Worm (Caenorhabditis elegans) whole organism, L3 larva: ENCODE results near the gene H12D21.9.

Experiments
- ZK546.5 ChIP-seq: sonication (generic microtip); optimal IDR thresholded peaks from 2 replicates; lab custom pipeline; 2017; ENCODE audit warnings: missing biosample characterization, missing genetic modification characterization
- aly-2 ChIP-seq: fragments of 150-350 bp; optimal IDR thresholded peaks from 2 replicates; lab custom pipeline; 2014; ENCODE audit warnings: missing biosample characterization, missing genetic modification characterization
- ceh-16 ChIP-seq: sonication (generic microtip); optimal IDR thresholded peaks from 2 replicates; lab custom pipeline; 2017; ENCODE audit warnings: missing biosample characterization, missing genetic modification characterization
- ceh-28 ChIP-seq: fragments of 150-350 bp; optimal IDR thresholded peaks from 2 replicates; lab custom pipeline; 2014; ENCODE audit warnings: missing biosample characterization, missing genetic modification reagents, missing genetic modification characterization
- ceh-82 ChIP-seq: fragments of 150-350 bp; optimal IDR thresholded peaks from 2 replicates; lab custom pipeline; 2014; ENCODE audit warnings: missing biosample characterization, missing genetic modification characterization
- daf-12 ChIP-seq: fragments of 150-350 bp; optimal IDR thresholded peaks from 2 replicates; lab custom pipeline; 2014; ENCODE audit warnings: missing biosample characterization, missing genetic modification reagents, missing genetic modification characterization
- egl-5 ChIP-seq: fragments of 150-350 bp; optimal IDR thresholded peaks from 2 replicates; lab custom pipeline; 2017; ENCODE audit warnings: missing biosample characterization, missing genetic modification reagents, missing genetic modification characterization, inconsistent platforms
- elt-1 ChIP-seq: fragments of 150-350 bp; optimal IDR thresholded peaks from 2 replicates; lab custom pipeline; 2014; ENCODE audit warnings: missing biosample characterization, missing genetic modification characterization
- elt-2 ChIP-seq: sonication (generic microtip); optimal IDR thresholded peaks from 2 replicates; lab custom pipeline; 2016; ENCODE audit warnings: missing genetic modification reagents, mild to moderate bottlenecking, missing genetic modification characterization, missing compliant biosample characterization
- elt-3 ChIP-seq, 3 experiments: fragments of 150-350 bp in 1 of 3; sonication (generic microtip) in 2 of 3; optimal IDR thresholded peaks; 2 replicates in 2 of 3; 4 replicates in 1 of 3; lab custom pipeline; 2014 to 2017; ENCODE audit warnings: missing biosample characterization in 3 of 3, missing genetic modification characterization in 3 of 3
- eor-1 ChIP-seq, 2 experiments: fragments of 150-350 bp; optimal IDR thresholded peaks; 2 replicates each; lab custom pipeline; 2014 to 2018; ENCODE audit warnings: missing biosample characterization in 2 of 2, missing genetic modification characterization in 2 of 2
- fkh-10 ChIP-seq: sonication (generic microtip); optimal IDR thresholded peaks from 2 replicates; lab custom pipeline; 2017; ENCODE audit warnings: missing biosample characterization, missing genetic modification reagents, missing genetic modification characterization
- fkh-2 ChIP-seq: fragments of 150-350 bp; optimal IDR thresholded peaks from 2 replicates; lab custom pipeline; 2014; ENCODE audit warnings: missing biosample characterization, missing genetic modification reagents, missing genetic modification characterization
- fos-1 ChIP-seq: fragments of 150-350 bp; optimal IDR thresholded peaks from 2 replicates; lab custom pipeline; 2014; ENCODE audit warnings: missing biosample characterization, missing genetic modification characterization
- hmg-11 ChIP-seq: sonication (generic microtip); optimal IDR thresholded peaks from 2 replicates; lab custom pipeline; 2016; ENCODE audit warnings: missing genetic modification characterization, missing compliant biosample characterization
- lin-15B ChIP-seq: fragments of 150-350 bp; optimal IDR thresholded peaks from 2 replicates; lab custom pipeline; 2014; ENCODE audit warnings: missing biosample characterization, missing genetic modification characterization
- lin-39 ChIP-seq: fragments of 150-350 bp; optimal IDR thresholded peaks from 2 replicates; lab custom pipeline; 2018; ENCODE audit warnings: missing biosample characterization, missing genetic modification reagents, missing genetic modification characterization
- lsy-12 ChIP-seq: sonication (generic microtip); optimal IDR thresholded peaks from 2 replicates; lab custom pipeline; 2016; ENCODE audit warnings: mild to moderate bottlenecking, missing genetic modification characterization, missing compliant biosample characterization
- mdl-1 ChIP-seq: fragments of 150-350 bp; optimal IDR thresholded peaks from 2 replicates; lab custom pipeline; 2014; ENCODE audit warnings: missing biosample characterization, missing genetic modification characterization
- nhr-11 ChIP-seq: fragments of 150-350 bp; optimal IDR thresholded peaks from 2 replicates; lab custom pipeline; 2014; ENCODE audit warnings: missing biosample characterization, missing genetic modification characterization
- nhr-12 ChIP-seq: fragments of 150-350 bp; optimal IDR thresholded peaks from 2 replicates; lab custom pipeline; 2014; ENCODE audit warnings: missing biosample characterization, missing genetic modification characterization
- nhr-23 ChIP-seq: fragments of 150-350 bp; optimal IDR thresholded peaks from 2 replicates; lab custom pipeline; 2014; ENCODE audit warnings: missing biosample characterization, missing genetic modification reagents, missing genetic modification characterization
- nhr-237 ChIP-seq: fragments of 150-350 bp; optimal IDR thresholded peaks from 2 replicates; lab custom pipeline; 2014; ENCODE audit warnings: missing biosample characterization, missing genetic modification characterization
- nhr-25 ChIP-seq: sonication (generic microtip); optimal IDR thresholded peaks from 2 replicates; lab custom pipeline; 2017; ENCODE audit warnings: missing biosample characterization, missing genetic modification characterization
- nhr-67 ChIP-seq: fragments of 150-350 bp; optimal IDR thresholded peaks from 2 replicates; lab custom pipeline; 2014; ENCODE audit warnings: missing biosample characterization, missing genetic modification characterization
- nhr-76 ChIP-seq: fragments of 150-350 bp; sonication (generic microtip); optimal IDR thresholded peaks from 5 replicates; lab custom pipeline; 2014; ENCODE audit warnings: missing biosample characterization, missing genetic modification characterization
- nhr-77 ChIP-seq: fragments of 150-350 bp; optimal IDR thresholded peaks from 2 replicates; lab custom pipeline; 2014; ENCODE audit warnings: missing biosample characterization, missing genetic modification characterization
- pha-4 ChIP-seq: fragments of 150-350 bp; optimal IDR thresholded peaks from 2 replicates; lab custom pipeline; 2014; ENCODE audit warnings: missing biosample characterization, missing genetic modification reagents, missing genetic modification characterization
- sea-2 ChIP-seq: fragments of 150-350 bp; sonication (generic microtip); optimal IDR thresholded peaks from 4 replicates; lab custom pipeline; 2014; ENCODE audit warnings: missing biosample characterization, missing genetic modification reagents, missing genetic modification characterization
- skn-1 ChIP-seq: fragments of 150-350 bp; optimal IDR thresholded peaks from 2 replicates; lab custom pipeline; 2014; ENCODE audit warnings: missing biosample characterization, missing genetic modification characterization
- snpc-4 ChIP-seq: fragments of 150-350 bp; optimal IDR thresholded peaks from 2 replicates; lab custom pipeline; 2014; ENCODE audit warnings: missing biosample characterization, missing genetic modification characterization
- unc-39 ChIP-seq: sonication (generic microtip); optimal IDR thresholded peaks from 4 replicates; lab custom pipeline; 2017; ENCODE audit warnings: missing biosample characterization, missing genetic modification characterization
- unc-62 ChIP-seq: fragments of 150-350 bp; sonication (generic microtip); optimal IDR thresholded peaks from 4 replicates; lab custom pipeline; 2014; ENCODE audit warnings: missing biosample characterization, missing genetic modification reagents, missing genetic modification characterization
- ztf-11 ChIP-seq: fragments of 150-350 bp; optimal IDR thresholded peaks from 2 replicates; lab custom pipeline; 2014; ENCODE audit warnings: missing biosample characterization, missing genetic modification characterization

Gene H12D21.9

ce11 chrV:14915599-14915998, 6.3 kb upstream of the H12D21.9 start, which contains the start of gene H12D21.11:
Gene H12D21.11, plus strand, starts transcription at chrV:14915899.
- TF ChIP-seq nhr-76 (tag; lab: Kevin White, UChicago) (no peak), ztf-11 (tag; lab: Kevin White, UChicago) (no peak), lin-15B (tag; lab: Kevin White, UChicago) (no peak), nhr-67 (tag; lab: Kevin White, UChicago) (no peak), ceh-82 (tag; lab: Kevin White, UChicago) (no peak), nhr-23 (tag; lab: Kevin White, UChicago) (no peak), ceh-28 (tag; lab: Kevin White, UChicago) (no peak), fkh-2 (tag; lab: Kevin White, UChicago) (no peak), nhr-25 (tag; lab: Kevin White, UChicago) (no peak), sea-2 (GFP tag; lab: Kevin White, UChicago) (no peak), lsy-12 (tag; lab: Kevin White, UChicago) (no peak), aly-2 (tag; lab: Kevin White, UChicago) (no peak), skn-1 (tag; lab: Kevin White, UChicago) (no peak), fkh-10 (no peak), lin-39 (tag; lab: Kevin White, UChicago) (no peak), snpc-4 (tag; lab: Kevin White, UChicago) (no peak), daf-12 (tag; lab: Kevin White, UChicago) (no peak), nhr-77 (tag; lab: Kevin White, UChicago) (no peak)

- TF ChIP-seq eor-1 (tag; optimal IDR thresholded peaks at IDR 0.05; lab: Kevin White, UChicago) (no peak), egl-5 (tag; lab: Kevin White, UChicago) (peak; percentile 7)
Measured at ce11 chrV:14910758-14911157, 1.5 kb upstream of the H12D21.9 start.

- TF ChIP-seq nhr-237 (tag; lab: Kevin White, UChicago) (no peak), skn-1 (tag; lab: Kevin White, UChicago) (no peak), eor-1 (tag; optimal IDR thresholded peaks at IDR 0.05; lab: Kevin White, UChicago) (no peak), ceh-28 (tag; lab: Kevin White, UChicago) (no peak), unc-39 (tag; lab: Kevin White, UChicago) (no peak), nhr-67 (tag; lab: Kevin White, UChicago) (no peak), ceh-82 (tag; lab: Kevin White, UChicago) (no peak), lin-39 (tag; lab: Kevin White, UChicago) (no peak), nhr-25 (tag; lab: Kevin White, UChicago) (no peak), fos-1 (tag; lab: Kevin White, UChicago) (no peak), ceh-16 (tag; lab: Kevin White, UChicago) (no peak), fkh-10 (no peak), lsy-12 (tag; lab: Kevin White, UChicago) (no peak), fkh-2 (tag; lab: Kevin White, UChicago) (no peak), ztf-11 (tag; lab: Kevin White, UChicago) (no peak), nhr-11 (tag; lab: Kevin White, UChicago) (no peak), elt-1 (no peak), elt-3 (tag; optimal IDR thresholded peaks at IDR 0.05; lab: Kevin White, UChicago) (no peak)
Measured at ce11 chrV:14907445-14907844, 1.8 kb downstream of the H12D21.9 start.

ce11 chrV:14900905-14901304, 8.4 kb downstream of the H12D21.9 start:
- TF ChIP-seq ZK546.5 (tag; lab: Kevin White, UChicago) (no peak), hmg-11 (no peak), nhr-11 (tag; lab: Kevin White, UChicago) (no peak), daf-12 (tag; lab: Kevin White, UChicago) (no peak), unc-39 (tag; lab: Kevin White, UChicago) (no peak), ceh-28 (tag; lab: Kevin White, UChicago) (no peak), aly-2 (tag; lab: Kevin White, UChicago) (no peak), nhr-12 (no peak), elt-2 (no peak), lsy-12 (tag; lab: Kevin White, UChicago) (no peak), nhr-76 (tag; lab: Kevin White, UChicago) (no peak), eor-1 (tag; optimal IDR thresholded peaks at IDR 0.05; lab: Kevin White, UChicago) (no peak), ztf-11 (tag; lab: Kevin White, UChicago) (no peak), unc-62 (GFP tag; lab: Kevin White, UChicago) (no peak), mdl-1 (tag; lab: Kevin White, UChicago) (no peak)

- TF ChIP-seq pha-4 (tag; lab: Kevin White, UChicago), result peak; percentile 15
- TF ChIP-seq aly-2 (tag; lab: Kevin White, UChicago), result no peak
- peak; percentile 27 for TF ChIP-seq nhr-25 (tag; lab: Kevin White, UChicago)
- TF ChIP-seq lsy-12 (tag; lab: Kevin White, UChicago), result no peak
- TF ChIP-seq elt-2, result peak; percentile 13
Measured at ce11 chrV:14899545-14899944, 9.7 kb downstream of the H12D21.9 start, which contains the start of gene H12D21.10. Gene H12D21.10, plus strand, starts transcription at chrV:14899804.
